Worm (Caenorhabditis elegans) whole organism, mixed stage, embryonic: ENCODE data around the gene clc-17.
A peak's percentile ranks its signal among the peaks of the same experiment; 100 is the strongest.

ENCODE experiments used
- M03D4.4 ChIP-seq: sonication (generic microtip); optimal IDR thresholded peaks from 2 replicates; lab custom pipeline; 2017; ENCODE audit warnings: mild to moderate bottlenecking, missing genetic modification characterization, missing compliant biosample characterization
- bed-3 ChIP-seq: fragments of 200-800 bp; sonication (Bioruptor generic); optimal IDR thresholded peaks from 3 replicates; lab custom pipeline; 2018; ENCODE audit warnings: mild to moderate bottlenecking, missing genetic modification characterization, moderate library complexity, missing compliant biosample characterization
- blmp-1 ChIP-seq: fragments of 150-350 bp; optimal IDR thresholded peaks from 2 replicates; lab custom pipeline; 2014; ENCODE audit warnings: missing biosample characterization, missing genetic modification characterization
- ceh-39 ChIP-seq: fragments of 150-350 bp; optimal IDR thresholded peaks from 2 replicates; lab custom pipeline; 2014; ENCODE audit warnings: missing biosample characterization, missing genetic modification characterization
- ceh-43 ChIP-seq: fragments of 200-800 bp; sonication (Bioruptor generic); optimal IDR thresholded peaks from 2 replicates; lab custom pipeline; 2018; ENCODE audit warnings: mild to moderate bottlenecking, missing genetic modification characterization, moderate library complexity, missing compliant biosample characterization
- ceh-83 ChIP-seq: fragments of 200-800 bp; sonication (Bioruptor generic); optimal IDR thresholded peaks from 2 replicates; lab custom pipeline; 2018; ENCODE audit warnings: mild to moderate bottlenecking, missing genetic modification characterization, missing compliant biosample characterization
- ces-1 ChIP-seq: fragments of 150-350 bp; optimal IDR thresholded peaks from 2 replicates; lab custom pipeline; 2014; ENCODE audit warnings: missing biosample characterization, missing genetic modification reagents, missing genetic modification characterization
- drap-1 ChIP-seq: fragments of 200-800 bp; sonication (Bioruptor generic); optimal IDR thresholded peaks from 3 replicates; lab custom pipeline; 2018; ENCODE audit warnings: mild to moderate bottlenecking, missing genetic modification characterization, missing compliant biosample characterization
- elt-1 ChIP-seq: sonication (generic microtip); optimal IDR thresholded peaks from 2 replicates; lab custom pipeline; 2017; ENCODE audit warnings: missing genetic modification characterization, mild to moderate bottlenecking, missing compliant biosample characterization, antibody characterized with exemption, moderate library complexity, borderline replicate concordance; ENCODE audit not compliant: insufficient read depth
- elt-3 ChIP-seq: fragments of 150-350 bp; optimal IDR thresholded peaks from 2 replicates; lab custom pipeline; 2014; ENCODE audit warnings: missing biosample characterization, missing genetic modification characterization
- flh-1 ChIP-seq: fragments of 200-800 bp; sonication (Bioruptor generic); optimal IDR thresholded peaks from 2 replicates; lab custom pipeline; 2018; ENCODE audit warnings: mild to moderate bottlenecking, missing genetic modification characterization, moderate library complexity, missing compliant biosample characterization
- ham-2 ChIP-seq: fragments of 200-800 bp; sonication (Bioruptor generic); optimal IDR thresholded peaks from 2 replicates; lab custom pipeline; 2018; ENCODE audit warnings: mild to moderate bottlenecking, missing genetic modification characterization, missing compliant biosample characterization
- lin-13 ChIP-seq: fragments of 150-350 bp; optimal IDR thresholded peaks from 2 replicates; lab custom pipeline; 2014; ENCODE audit warnings: missing biosample characterization, missing genetic modification characterization
- lin-32 ChIP-seq: fragments of 200-800 bp; sonication (Bioruptor generic); optimal IDR thresholded peaks from 2 replicates; lab custom pipeline; 2018; ENCODE audit warnings: mild to moderate bottlenecking, missing genetic modification characterization, missing compliant biosample characterization
- lsy-2 ChIP-seq: fragments of 150-350 bp; optimal IDR thresholded peaks from 2 replicates; lab custom pipeline; 2014; ENCODE audit warnings: missing biosample characterization, missing genetic modification characterization
- mab-5 ChIP-seq: fragments of 150-350 bp; optimal IDR thresholded peaks from 2 replicates; lab custom pipeline; 2014; ENCODE audit warnings: missing biosample characterization, missing genetic modification characterization
- mep-1 ChIP-seq: fragments of 150-350 bp; optimal IDR thresholded peaks from 2 replicates; lab custom pipeline; 2017; ENCODE audit warnings: missing biosample characterization, missing genetic modification reagents, missing genetic modification characterization, inconsistent platforms
- nhr-2 ChIP-seq: fragments of 150-350 bp; optimal IDR thresholded peaks from 2 replicates; lab custom pipeline; 2014; ENCODE audit warnings: missing biosample characterization, missing genetic modification characterization
- nhr-237 ChIP-seq: fragments of 150-350 bp; optimal IDR thresholded peaks from 2 replicates; lab custom pipeline; 2014; ENCODE audit warnings: missing biosample characterization, missing genetic modification characterization
- nhr-28 ChIP-seq: fragments of 150-350 bp; optimal IDR thresholded peaks from 2 replicates; lab custom pipeline; 2014; ENCODE audit warnings: missing biosample characterization, missing genetic modification characterization
- nhr-76 ChIP-seq: sonication (generic microtip); optimal IDR thresholded peaks from 2 replicates; lab custom pipeline; 2017; ENCODE audit warnings: missing biosample characterization, missing genetic modification characterization
- pha-4 ChIP-seq: fragments of 150-350 bp; optimal IDR thresholded peaks from 2 replicates; lab custom pipeline; 2018; ENCODE audit warnings: missing biosample characterization, missing genetic modification reagents, missing genetic modification characterization
- sem-2 ChIP-seq: fragments of 200-800 bp; sonication (Bioruptor generic); optimal IDR thresholded peaks from 2 replicates; lab custom pipeline; 2018; ENCODE audit warnings: mild to moderate bottlenecking, missing genetic modification characterization, missing compliant biosample characterization
- snpc-4 ChIP-seq: fragments of 150-350 bp; optimal IDR thresholded peaks from 2 replicates; lab custom pipeline; 2014; ENCODE audit warnings: missing biosample characterization, missing genetic modification characterization
- sptf-1 ChIP-seq: sonication (generic microtip); optimal IDR thresholded peaks from 2 replicates; lab custom pipeline; 2017; ENCODE audit warnings: mild to moderate bottlenecking, missing genetic modification characterization, moderate library complexity, missing compliant biosample characterization
- unc-120 ChIP-seq: sonication (generic microtip); optimal IDR thresholded peaks from 2 replicates; lab custom pipeline; 2017; ENCODE audit warnings: missing genetic modification characterization, missing compliant biosample characterization; ENCODE audit not compliant: poor library complexity, severe bottlenecking
- unc-62 ChIP-seq: fragments of 150-350 bp; optimal IDR thresholded peaks from 2 replicates; lab custom pipeline; 2014; ENCODE audit warnings: missing biosample characterization, missing genetic modification reagents, missing genetic modification characterization
- zip-8 ChIP-seq: fragments of 150-350 bp; optimal IDR thresholded peaks from 2 replicates; lab custom pipeline; 2014; ENCODE audit warnings: missing biosample characterization, missing genetic modification characterization
- ztf-11 ChIP-seq: fragments of 150-350 bp; optimal IDR thresholded peaks from 2 replicates; lab custom pipeline; 2014; ENCODE audit warnings: missing biosample characterization, missing genetic modification characterization

Gene clc-17

DNA sequence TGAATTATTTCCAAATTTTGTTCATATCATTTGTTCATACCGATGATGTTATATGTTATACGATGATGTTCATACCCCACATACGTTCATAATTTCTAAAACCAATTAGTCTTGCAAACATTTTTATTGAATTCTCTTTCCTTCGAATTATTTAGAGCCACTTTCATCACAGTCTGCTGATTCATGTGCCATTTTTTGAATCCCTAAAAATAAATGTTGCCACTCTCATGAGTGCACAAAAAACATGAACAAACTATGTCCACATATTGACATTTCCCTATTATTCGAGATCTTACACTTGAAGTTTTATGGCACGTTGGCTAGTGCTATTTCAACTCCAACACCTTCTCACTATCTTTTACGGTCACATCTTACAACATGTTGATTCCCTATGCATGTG, at the start of gene clc-17:
Gene clc-17, plus strand, starts transcription at position 301 of the 400 bp plus-strand sequence.
- no peak for TF ChIP-seq unc-120
- no peak for TF ChIP-seq nhr-237 (tag; lab: Kevin White, UChicago)
- no peak for TF ChIP-seq ceh-43
- no peak for TF ChIP-seq ces-1 (GFP tag; lab: Kevin White, UChicago)
- no peak for TF ChIP-seq lin-13
- no peak for TF ChIP-seq M03D4.4 (tag; lab: Kevin White, UChicago)
- TF ChIP-seq nhr-76 (tag; lab: Kevin White, UChicago) = no peak
- no peak for TF ChIP-seq ham-2 (GFP tag; lab: Kevin White, UChicago)
- no peak for TF ChIP-seq snpc-4
- TF ChIP-seq nhr-28 = no peak

DNA sequence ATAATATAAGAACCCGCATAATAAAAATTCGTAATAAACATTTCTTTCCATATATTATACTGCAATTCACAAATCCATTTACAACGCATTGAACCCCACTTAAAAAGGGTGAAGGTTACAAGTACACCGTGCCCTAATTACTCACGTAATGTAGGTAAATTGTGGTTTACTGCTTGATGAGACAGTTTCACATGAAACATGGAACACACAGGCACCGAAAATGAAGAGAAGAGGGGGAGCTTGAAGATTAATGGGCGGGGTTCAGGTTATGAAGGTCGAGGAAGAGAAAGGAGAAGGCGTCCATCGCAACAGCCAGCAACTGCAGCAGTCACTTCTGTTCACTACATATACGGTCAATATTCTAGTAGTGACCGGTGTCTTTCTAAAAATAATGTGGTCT, 47.4 kb upstream of the clc-17 start, which contains the start of gene lpr-6:
Gene lpr-6, plus strand, starts transcription at position 251 of the 400 bp plus-strand sequence.
- TF ChIP-seq zip-8 (tag; lab: Kevin White, UChicago) (no peak), ceh-43 (peak; percentile 36), nhr-237 (tag; lab: Kevin White, UChicago) (no peak), drap-1 (GFP tag; lab: Kevin White, UChicago) (no peak), lsy-2 (no peak), nhr-2 (tag; lab: Kevin White, UChicago) (no peak), nhr-28 (no peak)

DNA sequence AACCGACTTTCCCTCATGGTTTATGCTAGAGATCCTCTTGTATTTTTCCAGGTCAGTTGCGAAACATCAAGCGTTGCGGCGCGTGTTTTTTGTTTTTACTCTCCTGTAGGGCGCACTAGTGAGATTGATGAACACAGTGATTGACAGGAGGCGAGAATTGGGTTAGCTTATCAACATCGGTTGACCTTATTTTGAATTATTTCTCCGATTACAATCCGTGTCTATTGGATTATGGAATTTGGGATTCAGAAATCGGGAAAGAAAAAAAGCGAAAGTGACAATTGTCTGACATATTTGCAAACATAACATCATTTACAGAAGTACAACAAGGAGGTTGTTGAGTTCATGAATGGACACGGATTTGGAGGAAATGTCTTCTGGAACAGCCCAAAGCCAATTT, 46.2 kb upstream of the clc-17 start:
- TF ChIP-seq elt-1 (tag; lab: Kevin White, UChicago) = no peak
- TF ChIP-seq mab-5 (tag; lab: Kevin White, UChicago) = no peak
- TF ChIP-seq blmp-1 (tag; lab: Kevin White, UChicago) = peak; percentile 59
- no peak for TF ChIP-seq nhr-28
- TF ChIP-seq unc-62 (GFP tag; lab: Kevin White, UChicago) = peak; percentile 55
- no peak for TF ChIP-seq nhr-76 (tag; lab: Kevin White, UChicago)

DNA sequence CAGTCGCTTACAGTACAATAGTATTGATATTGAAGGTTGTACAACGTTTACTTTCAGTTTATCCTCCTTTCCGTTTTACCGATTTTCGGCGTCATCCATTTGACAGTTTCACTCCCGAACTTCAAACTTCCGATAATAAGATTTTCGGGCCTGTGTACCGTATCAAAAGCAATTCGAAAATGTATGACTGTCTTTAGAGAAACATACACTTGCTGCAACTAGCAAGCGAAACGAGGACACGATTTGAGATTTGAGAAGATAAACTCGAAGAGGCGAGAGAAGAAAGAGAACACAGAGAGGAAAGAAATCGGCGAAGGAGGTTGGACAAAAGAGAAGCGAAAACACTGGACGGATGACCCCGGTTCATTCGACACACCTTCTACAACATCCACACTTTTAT, 45.3 kb upstream of the clc-17 start, which contains the start of gene lpr-5:
Gene lpr-5, plus strand, starts transcription at position 220 of the 400 bp plus-strand sequence.
- TF ChIP-seq ham-2 (GFP tag; lab: Kevin White, UChicago) = peak; percentile 9
- TF ChIP-seq ztf-11 (tag; lab: Kevin White, UChicago) = no peak
- TF ChIP-seq ceh-39 (tag; lab: Kevin White, UChicago) = no peak
- TF ChIP-seq sptf-1 (tag; lab: Kevin White, UChicago) = no peak
- no peak for TF ChIP-seq mab-5 (tag; lab: Kevin White, UChicago)
- TF ChIP-seq pha-4 (tag; lab: Kevin White, UChicago) = no peak
- TF ChIP-seq bed-3 (GFP tag; lab: Kevin White, UChicago) = no peak
- TF ChIP-seq blmp-1 (tag; lab: Kevin White, UChicago) = peak; percentile 4

DNA sequence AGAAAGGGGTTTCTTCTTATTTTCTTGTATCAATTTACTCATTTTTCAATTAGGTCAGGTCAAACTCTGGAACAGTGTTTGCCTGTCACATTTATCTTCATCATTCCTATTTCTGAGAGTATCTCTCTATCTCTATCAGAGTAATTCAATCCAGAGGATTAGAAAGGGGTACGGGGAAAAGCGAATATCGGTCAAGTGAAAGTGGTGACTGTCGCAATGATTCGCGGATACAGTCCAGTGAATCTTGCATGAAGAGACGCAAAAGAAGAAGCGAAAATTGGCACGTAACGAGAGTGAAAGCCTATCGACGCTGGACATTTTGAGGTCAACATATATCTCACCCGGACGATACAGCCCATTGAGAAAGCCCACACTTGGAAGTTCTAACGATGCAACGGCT, 42.4 kb upstream of the clc-17 start, which contains the start of gene lpr-4:
Gene lpr-4, plus strand, starts transcription at position 328 of the 400 bp plus-strand sequence.
- TF ChIP-seq ztf-11 (tag; lab: Kevin White, UChicago) = no peak
- peak; percentile 57 for TF ChIP-seq elt-3
- peak; percentile 5 for TF ChIP-seq elt-1 (tag; lab: Kevin White, UChicago)
- no peak for TF ChIP-seq mab-5 (tag; lab: Kevin White, UChicago)
- peak; percentile 83 for TF ChIP-seq ham-2 (GFP tag; lab: Kevin White, UChicago)
- peak; percentile 57 for TF ChIP-seq unc-62 (GFP tag; lab: Kevin White, UChicago)
- peak; percentile 98 for TF ChIP-seq blmp-1 (tag; lab: Kevin White, UChicago)
- TF ChIP-seq M03D4.4 (tag; lab: Kevin White, UChicago) = no peak
- TF ChIP-seq drap-1 (GFP tag; lab: Kevin White, UChicago) = no peak
- no peak for TF ChIP-seq nhr-28
- no peak for TF ChIP-seq ceh-83 (GFP tag; lab: Kevin White, UChicago)
- TF ChIP-seq flh-1 (GFP tag; lab: Kevin White, UChicago) = no peak
- no peak for TF ChIP-seq unc-120
- TF ChIP-seq lsy-2 = no peak
- TF ChIP-seq ceh-43 = no peak

DNA sequence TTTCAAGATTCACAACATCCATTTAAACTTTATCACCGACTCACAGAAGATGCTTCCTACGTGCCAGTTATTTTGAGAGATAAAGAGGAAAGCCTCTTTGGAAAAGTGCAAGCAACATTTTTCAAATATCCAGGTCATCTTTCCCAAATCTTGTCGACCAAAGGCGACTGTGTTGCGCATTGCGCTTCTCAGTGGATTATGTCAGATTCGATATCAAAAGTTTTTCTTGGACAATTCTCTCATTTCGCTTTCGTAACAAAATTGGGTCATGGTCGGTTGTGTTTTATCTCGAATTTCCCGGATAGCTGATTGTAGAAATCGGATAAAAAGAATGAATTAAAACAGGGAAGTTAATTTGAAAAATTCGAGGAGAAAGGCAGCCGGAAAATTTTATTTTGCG, 39.9 kb upstream of the clc-17 start:
- TF ChIP-seq ham-2 (GFP tag; lab: Kevin White, UChicago) (peak; percentile 33), mep-1 (tag; lab: Kevin White, UChicago) (no peak), ceh-43 (no peak), flh-1 (GFP tag; lab: Kevin White, UChicago) (no peak), ceh-83 (GFP tag; lab: Kevin White, UChicago) (no peak), nhr-76 (tag; lab: Kevin White, UChicago) (no peak), sem-2 (GFP tag; lab: Kevin White, UChicago) (no peak), blmp-1 (tag; lab: Kevin White, UChicago) (peak; percentile 44), pha-4 (tag; lab: Kevin White, UChicago) (no peak), elt-1 (tag; lab: Kevin White, UChicago) (peak; percentile 5), elt-3 (no peak), lin-32 (no peak), nhr-2 (tag; lab: Kevin White, UChicago) (no peak)
